Fruit fly (Drosophila melanogaster): Measurements from ENCODE around the gene CG15888.

DNA sequence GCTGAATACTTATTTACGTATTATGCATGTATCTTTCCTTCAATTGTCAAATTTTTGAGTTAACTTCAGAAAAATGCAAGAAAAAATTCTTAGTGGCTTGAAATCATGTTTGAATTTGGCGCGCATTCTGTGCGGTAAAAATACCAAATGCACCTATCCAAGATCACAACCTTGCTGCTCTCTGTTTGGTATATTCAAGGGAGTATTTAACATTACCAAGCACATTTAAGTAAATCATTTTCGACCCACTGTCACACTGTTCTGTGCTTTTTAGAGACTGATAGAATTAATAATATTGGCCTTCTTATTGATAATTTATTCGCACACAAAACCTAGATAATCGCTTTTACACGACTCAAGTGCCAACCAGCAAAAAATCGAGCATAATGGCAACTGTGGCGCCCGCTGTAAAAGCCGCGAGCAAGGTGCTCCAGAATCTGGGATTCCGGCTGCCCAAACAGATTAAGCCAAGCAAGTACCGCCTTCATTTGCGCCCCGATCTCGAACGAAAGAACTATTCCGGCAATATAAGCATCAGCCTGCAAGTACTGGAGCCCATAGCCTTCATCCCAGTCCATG lies 22.9 kb upstream of the CG15888 start:
- TF ChIP-seq CG15710 (tag; optimal IDR thresholded peaks at IDR 0.05) (no peak), CG8159 (tag; optimal IDR thresholded peaks at IDR 0.05) (no peak), Pif1B (GFP tag; optimal IDR thresholded peaks at IDR 0.05) (no peak), CG9948 (tag; optimal IDR thresholded peaks at IDR 0.05) (no peak), CG34367 (tag; optimal IDR thresholded peaks at IDR 0.05) (no peak), EcR (GFP tag; optimal IDR thresholded peaks at IDR 0.05) (no peak), fd96Ca (GFP tag; IDR thresholded peaks at IDR 0.05) (no peak), CG12605 (GFP tag; IDR thresholded peaks at IDR 0.05) (no peak), CG17806 (tag; optimal IDR thresholded peaks at IDR 0.05) (no peak), Snoo (tag; optimal IDR thresholded peaks at IDR 0.05) (no peak), Pif1A (GFP tag; optimal IDR thresholded peaks at IDR 0.05) (no peak), CG8301 (tag; optimal IDR thresholded peaks at IDR 0.05) (no peak)
